Fruit fly (Drosophila melanogaster) whole organism, prepupa: Measurements from ENCODE around the gene dUTPase.

Experiments
- CG10631 ChIP-seq: fragments of 200-800 bp; sonication (Bioruptor generic); optimal IDR thresholded peaks from 2 replicates; lab custom pipeline; 2016; ENCODE audit warnings: missing biosample characterization, missing genetic modification characterization
- Hr39 ChIP-seq: fragments of 200-800 bp; sonication (Bioruptor generic); optimal IDR thresholded peaks from 2 replicates; lab custom pipeline; 2016; ENCODE audit warnings: missing biosample characterization, missing genetic modification characterization
- Smox ChIP-seq: fragments of 200-800 bp; sonication (Bioruptor generic); optimal IDR thresholded peaks from 3 replicates; lab custom pipeline; 2016; ENCODE audit warnings: missing biosample characterization, missing genetic modification characterization

- no peak for TF ChIP-seq Smox (GFP tag; lab: Kevin White, UChicago)
- no peak for TF ChIP-seq CG10631 (GFP tag; lab: Kevin White, UChicago)
- no peak for TF ChIP-seq Hr39 (GFP tag; lab: Kevin White, UChicago)
These were observed 3.0 kb downstream of the dUTPase start for dm6 chr2L:11014018-11014611.
